Worm (Caenorhabditis elegans) whole organism, early embryonic: ENCODE measurements around the gene T04H1.5.

Experiments used
- B0310.2 ChIP-seq: sonication (generic microtip); optimal IDR thresholded peaks from 2 replicates; lab custom pipeline; 2016; ENCODE audit warnings: mild to moderate bottlenecking, missing genetic modification characterization, missing compliant biosample characterization
- F13C5.2 ChIP-seq: sonication (generic microtip); optimal IDR thresholded peaks from 2 replicates; lab custom pipeline; 2017; ENCODE audit warnings: mild to moderate bottlenecking, missing genetic modification characterization, inconsistent platforms, missing compliant biosample characterization
- aly-1 ChIP-seq: sonication (generic microtip); optimal IDR thresholded peaks from 2 replicates; lab custom pipeline; 2016; ENCODE audit warnings: missing genetic modification characterization, missing compliant biosample characterization
- ama-1 ChIP-seq: fragments of 150-350 bp; optimal IDR thresholded peaks from 2 replicates; lab custom pipeline; 2014
- ceh-13 ChIP-seq: fragments of 200-800 bp; sonication (Bioruptor generic); optimal IDR thresholded peaks from 2 replicates; lab custom pipeline; 2018; ENCODE audit warnings: mild to moderate bottlenecking, missing genetic modification characterization, missing compliant biosample characterization
- ceh-36 ChIP-seq: sonication (generic microtip); optimal IDR thresholded peaks from 2 replicates; lab custom pipeline; 2016; ENCODE audit warnings: missing genetic modification characterization, inconsistent platforms, missing compliant biosample characterization
- ets-7 ChIP-seq: sonication (generic microtip); optimal IDR thresholded peaks from 2 replicates; lab custom pipeline; 2016; ENCODE audit warnings: missing genotype, missing genetic modification characterization, missing compliant biosample characterization
- flt-1 ChIP-seq: fragments of 200-800 bp; sonication (Bioruptor generic); IDR thresholded peaks from 2 replicates; pipeline ENCODE4 v1.3.6; 2022; ENCODE audit warnings: missing genetic modification characterization, missing compliant biosample characterization
- hmbx-1 ChIP-seq: sonication (generic microtip); optimal IDR thresholded peaks from 2 replicates; lab custom pipeline; 2016; ENCODE audit warnings: mild to moderate bottlenecking, missing genetic modification characterization, missing compliant biosample characterization
- hmg-4 ChIP-seq: fragments of 200-800 bp; sonication (Bioruptor generic); optimal IDR thresholded peaks from 2 replicates; lab custom pipeline; 2018; ENCODE audit warnings: mild to moderate bottlenecking, missing genetic modification characterization, missing compliant biosample characterization
- pes-1 ChIP-seq: fragments of 200-800 bp; sonication (Bioruptor generic); IDR thresholded peaks from 2 replicates; pipeline ENCODE4 v1.3.6; 2022; ENCODE audit warnings: missing genetic modification reagents, missing genetic modification characterization, missing compliant biosample characterization
- scrt-1 ChIP-seq: fragments of 200-800 bp; sonication (Bioruptor generic); IDR thresholded peaks from 2 replicates; pipeline ENCODE4 v1.3.6; 2022; ENCODE audit warnings: missing genetic modification characterization, missing compliant biosample characterization
- sea-1 ChIP-seq: fragments of 200-800 bp; sonication (Bioruptor generic); conservative IDR thresholded peaks from 2 replicates; pipeline ENCODE4 v1.3.6; 2022; ENCODE audit warnings: missing genetic modification characterization, missing compliant biosample characterization
- tbx-11 ChIP-seq: fragments of 200-800 bp; sonication (Bioruptor generic); IDR thresholded peaks from 2 replicates; pipeline ENCODE4 v1.3.6; 2022; ENCODE audit warnings: missing genetic modification characterization, missing compliant biosample characterization
- tra-4 ChIP-seq: sonication (generic microtip); optimal IDR thresholded peaks from 2 replicates; lab custom pipeline; 2017; ENCODE audit warnings: missing genetic modification characterization, missing compliant biosample characterization

The T04H1.5 gene

ce11 chrV:12234293-12235004, 16.7 kb upstream of the T04H1.5 start, which contains the start of gene myo-3:
Gene myo-3, minus strand, starts transcription at chrV:12234343.
- no peak for TF ChIP-seq B0310.2 (tag; lab: Kevin White, UChicago)
- no peak for TF ChIP-seq F13C5.2 (tag; lab: Kevin White, UChicago)
- TF ChIP-seq flt-1 (GFP tag; lab: Robert Waterston, UW): no peak
- no peak for TF ChIP-seq tbx-11 (GFP tag; lab: Robert Waterston, UW)
- no peak for TF ChIP-seq sea-1
- no peak for TF ChIP-seq pes-1 (GFP tag; lab: Robert Waterston, UW)
- TF ChIP-seq scrt-1: no peak
- TF ChIP-seq hmbx-1 (tag; lab: Kevin White, UChicago): no peak
- TF ChIP-seq ama-1 (lab: Kevin White, UChicago): no peak

DNA sequence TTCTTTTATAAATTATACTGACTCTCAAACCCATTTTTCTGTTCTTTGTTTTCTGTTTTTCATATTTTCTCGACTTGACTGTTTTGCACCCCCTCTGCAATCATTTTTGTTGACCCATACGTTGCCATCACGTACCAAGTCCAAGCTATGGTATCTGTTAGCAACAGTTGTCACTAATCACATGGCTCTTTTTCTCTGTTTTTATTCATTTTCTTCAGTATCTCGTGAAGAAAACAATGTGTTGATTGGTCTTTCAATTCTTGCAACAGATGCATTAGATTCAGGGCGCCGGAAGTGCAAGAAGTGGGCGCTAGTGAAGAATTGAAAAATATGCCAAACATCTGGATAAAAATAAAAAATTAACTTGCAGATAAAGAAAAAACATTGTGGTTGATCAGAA, 15.6 kb upstream of the T04H1.5 start:
- TF ChIP-seq ceh-13 (GFP tag; lab: Kevin White, UChicago): no peak
- TF ChIP-seq hmbx-1 (tag; lab: Kevin White, UChicago): no peak
- TF ChIP-seq scrt-1: no peak
- no peak for TF ChIP-seq F13C5.2 (tag; lab: Kevin White, UChicago)
- no peak for TF ChIP-seq ets-7 (tag; lab: Kevin White, UChicago)

DNA sequence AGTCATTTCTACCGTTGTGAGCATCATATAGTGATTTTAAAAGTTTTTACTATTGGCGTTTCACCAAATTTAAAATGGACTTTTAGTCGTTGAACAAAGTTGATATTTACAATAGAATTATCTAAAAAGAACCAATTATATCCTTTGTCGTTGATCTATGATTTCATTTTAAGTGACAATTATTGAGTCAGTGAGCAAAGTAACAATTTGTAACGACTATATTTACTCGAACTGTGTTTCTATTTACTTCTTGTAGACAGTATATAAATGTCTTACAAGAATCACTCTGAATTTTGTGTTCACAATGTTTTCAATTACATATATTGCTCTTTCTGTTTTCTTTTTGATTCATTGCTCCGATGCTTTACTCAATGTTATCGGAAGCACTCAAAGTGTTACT, 10.0 kb upstream of the T04H1.5 start, which contains the start of gene ttr-22:
ttr-22 (plus strand) TSS at position 301 of the 400 bp plus-strand sequence.
- TF ChIP-seq B0310.2 (tag; lab: Kevin White, UChicago) (no peak), ama-1 (lab: Kevin White, UChicago) (no peak), flt-1 (GFP tag; lab: Robert Waterston, UW) (no peak), pes-1 (GFP tag; lab: Robert Waterston, UW) (no peak), scrt-1 (no peak), sea-1 (no peak), hmbx-1 (tag; lab: Kevin White, UChicago) (no peak), hmg-4 (GFP tag; lab: Kevin White, UChicago) (no peak), aly-1 (tag; lab: Kevin White, UChicago) (no peak), F13C5.2 (tag; lab: Kevin White, UChicago) (no peak), ets-7 (tag; lab: Kevin White, UChicago) (no peak)

- no peak for TF ChIP-seq ceh-13 (GFP tag; lab: Kevin White, UChicago)
- no peak for TF ChIP-seq hmbx-1 (tag; lab: Kevin White, UChicago)
- TF ChIP-seq tbx-11 (GFP tag; lab: Robert Waterston, UW): no peak
- no peak for TF ChIP-seq scrt-1
- TF ChIP-seq F13C5.2 (tag; lab: Kevin White, UChicago): no peak
- no peak for TF ChIP-seq pes-1 (GFP tag; lab: Robert Waterston, UW)
- TF ChIP-seq aly-1 (tag; lab: Kevin White, UChicago): no peak
- no peak for TF ChIP-seq tra-4 (tag; lab: Kevin White, UChicago)
- no peak for TF ChIP-seq flt-1 (GFP tag; lab: Robert Waterston, UW)
- TF ChIP-seq B0310.2 (tag; lab: Kevin White, UChicago): no peak
- TF ChIP-seq ceh-36: no peak
- no peak for TF ChIP-seq ama-1 (lab: Kevin White, UChicago)
These were observed 6.0 kb upstream of the T04H1.5 start, which contains the start of the genes T04H1.13, slfl-5 and rad-50 for ce11 chrV:12244980-12245742. Gene T04H1.13, minus strand, starts transcription at chrV:12245030. Gene slfl-5, minus strand, starts transcription at chrV:12245044. Gene rad-50, plus strand, starts transcription at chrV:12245646.

- TF ChIP-seq flt-1 (GFP tag; lab: Robert Waterston, UW) (no peak), sea-1 (no peak), ets-7 (tag; lab: Kevin White, UChicago) (no peak), aly-1 (tag; lab: Kevin White, UChicago) (no peak)
These were observed 5.2 kb upstream of the T04H1.5 start for ce11 chrV:12245777-12246452.

DNA sequence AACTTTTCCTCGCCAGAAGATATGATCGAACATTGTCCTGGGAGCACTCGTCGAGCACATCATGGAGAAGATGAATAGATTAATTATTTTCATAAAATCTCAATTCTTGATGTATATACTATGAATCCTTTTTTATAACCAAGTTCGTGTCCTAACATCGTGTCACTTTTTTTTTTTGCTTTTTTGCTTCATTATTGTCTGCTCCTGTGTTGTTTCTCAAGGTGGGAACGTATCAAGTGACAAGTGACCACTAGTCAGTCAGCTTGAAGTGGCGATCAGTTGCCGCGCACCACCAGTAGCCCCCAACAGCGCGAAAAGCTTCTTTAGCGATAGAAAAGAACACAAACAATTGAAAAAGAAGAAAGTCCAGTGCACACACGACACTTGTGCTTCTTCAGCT, 1.1 kb downstream of the T04H1.5 start, which contains the start of gene lrx-1:
lrx-1 (plus strand) TSS at position 301 of the 400 bp plus-strand sequence.
- TF ChIP-seq flt-1 (GFP tag; lab: Robert Waterston, UW): no peak

- TF ChIP-seq pes-1 (GFP tag; lab: Robert Waterston, UW): no peak
- TF ChIP-seq sea-1: no peak
- TF ChIP-seq ceh-36: no peak
- TF ChIP-seq ama-1 (lab: Kevin White, UChicago): no peak
- no peak for TF ChIP-seq B0310.2 (tag; lab: Kevin White, UChicago)
- no peak for TF ChIP-seq ceh-13 (GFP tag; lab: Kevin White, UChicago)
- TF ChIP-seq ets-7 (tag; lab: Kevin White, UChicago): no peak
These were observed 4.2 kb downstream of the T04H1.5 start, which contains the start of gene T04H1.12 for ce11 chrV:12255343-12255742. Gene T04H1.12, plus strand, starts transcription at chrV:12255643.

DNA sequence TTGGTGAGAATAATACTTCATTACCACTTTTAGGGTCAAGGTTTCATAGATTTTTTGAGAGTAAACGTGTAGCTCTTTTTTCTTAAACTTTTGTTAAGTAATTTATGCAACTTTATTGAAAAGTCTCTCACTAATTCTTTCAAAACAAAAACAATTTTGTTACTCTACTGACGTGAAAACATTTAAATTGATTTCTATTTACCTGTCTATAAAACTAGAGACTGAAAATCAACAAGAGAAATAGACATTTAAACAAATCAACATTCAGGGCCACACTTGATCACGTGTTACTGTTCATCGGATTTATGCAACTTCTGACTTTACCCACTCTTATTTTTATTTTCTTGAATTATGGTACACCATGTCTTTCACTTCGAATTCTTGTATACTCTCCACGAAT, 5.3 kb downstream of the T04H1.5 start, which contains the start of gene ugt-55:
ugt-55 (plus strand) TSS at position 301 of the 400 bp plus-strand sequence.
- no peak for TF ChIP-seq scrt-1
- no peak for TF ChIP-seq hmg-4 (GFP tag; lab: Kevin White, UChicago)
- no peak for TF ChIP-seq ceh-13 (GFP tag; lab: Kevin White, UChicago)
- no peak for TF ChIP-seq aly-1 (tag; lab: Kevin White, UChicago)
- TF ChIP-seq F13C5.2 (tag; lab: Kevin White, UChicago): no peak
- TF ChIP-seq hmbx-1 (tag; lab: Kevin White, UChicago): no peak
